Fruit fly (Drosophila melanogaster): Measurements from ENCODE around the gene mip130.

mip130 gene

dm6 chrX:1943337-1944244 is 35.6 kb downstream of the mip130 start (continued):
- peak; percentile 63 for TF ChIP-seq CG10274 (GFP tag; optimal IDR thresholded peaks at IDR 0.05)
- TF ChIP-seq CG17612 (GFP tag; IDR thresholded peaks at IDR 0.05), result 0 out of 2 replicates have a peak, but pooled peaks have one; percentile 17
- peak; percentile 32 for TF ChIP-seq trem (tag; optimal IDR thresholded peaks at IDR 0.05)
- TF ChIP-seq Deaf1 (tag; optimal IDR thresholded peaks at IDR 0.05), result peak; percentile 44
- TF ChIP-seq zf30C (GFP tag; optimal IDR thresholded peaks at IDR 0.05), result no peak
- peak; percentile 41 for TF ChIP-seq CG17568 (GFP tag; optimal IDR thresholded peaks at IDR 0.05)
- no peak for TF ChIP-seq rib (GFP tag; IDR thresholded peaks at IDR 0.05)
- TF ChIP-seq stc (GFP tag; IDR thresholded peaks at IDR 0.05), result peak; percentile 37; the same call in 1 of the 2 replicates
- TF ChIP-seq HHEX (GFP tag; optimal IDR thresholded peaks at IDR 0.05), result peak; percentile 49
- no peak for TF ChIP-seq CG13287 (GFP tag; IDR thresholded peaks at IDR 0.05; ENCODE audit: partially characterized antibody)
- no peak for TF ChIP-seq bigmax (GFP tag; optimal IDR thresholded peaks at IDR 0.05)
- peak; percentile 57 for TF ChIP-seq pho (GFP tag; optimal IDR thresholded peaks at IDR 0.05)
- no peak for TF ChIP-seq E2f2 (GFP tag; IDR thresholded peaks at IDR 0.05)
- TF ChIP-seq Ada2b (GFP tag; IDR thresholded peaks at IDR 0.05), result no peak
- TF ChIP-seq pita (GFP tag; optimal IDR thresholded peaks at IDR 0.05), result no peak
- TF ChIP-seq aop (GFP tag; IDR thresholded peaks at IDR 0.05), result no peak
- no peak for TF ChIP-seq repo (GFP tag; optimal IDR thresholded peaks at IDR 0.05)
- peak; percentile 27 for TF ChIP-seq sima (GFP tag; optimal IDR thresholded peaks at IDR 0.05)
- TF ChIP-seq esg (GFP tag; conservative IDR thresholded peaks at IDR 0.05), result peak; percentile 43
- TF ChIP-seq Usf (GFP tag; optimal IDR thresholded peaks at IDR 0.05), result peak; percentile 71
- no peak for TF ChIP-seq Hr39 (optimal IDR thresholded peaks at IDR 0.05)
- no peak for TF ChIP-seq her (GFP tag; optimal IDR thresholded peaks at IDR 0.05)
- peak; percentile 27 for TF ChIP-seq btn (GFP tag; optimal IDR thresholded peaks at IDR 0.05)

dm6 chrX:1944245-1945114 is 36.4 kb downstream of the mip130 start:
- TF ChIP-seq Ets97D (GFP tag; optimal IDR thresholded peaks at IDR 0.05) (no peak), Hr39 (optimal IDR thresholded peaks at IDR 0.05) (no peak), CG31365 (tag; optimal IDR thresholded peaks at IDR 0.05) (no peak), emc (GFP tag; optimal IDR thresholded peaks at IDR 0.05) (no peak), pzg (GFP tag; optimal IDR thresholded peaks at IDR 0.05) (no peak), nmo (GFP tag; optimal IDR thresholded peaks at IDR 0.05) (peak; percentile 14), CG2199 (GFP tag; IDR thresholded peaks at IDR 0.05) (no peak), CG12299 (tag; optimal IDR thresholded peaks at IDR 0.05) (peak; percentile 34), sima (GFP tag; optimal IDR thresholded peaks at IDR 0.05) (no peak), Six4 (GFP tag; optimal IDR thresholded peaks at IDR 0.05) (peak; percentile 16), HmgZ (tag; optimal IDR thresholded peaks at IDR 0.05) (no peak), fd3F (GFP tag; optimal IDR thresholded peaks at IDR 0.05) (no peak), Hmx (GFP tag; optimal IDR thresholded peaks at IDR 0.05) (no peak), CG8290 (GFP tag; optimal IDR thresholded peaks at IDR 0.05) (no peak), CG8290 (tag; optimal IDR thresholded peaks at IDR 0.05) (peak in 1 of 2 experiments; percentile 62), CG12236 (GFP tag; optimal IDR thresholded peaks at IDR 0.05) (no peak), unc-4 (GFP tag; IDR thresholded peaks at IDR 0.05; ENCODE audit: partially characterized antibody) (no peak), CG15269 (tag; optimal IDR thresholded peaks at IDR 0.05) (peak; percentile 38), dan (GFP tag; IDR thresholded peaks at IDR 0.05) (0 out of 2 replicates have a peak, but pooled peaks have one; percentile 7), vvl (GFP tag; IDR thresholded peaks at IDR 0.05) (peak; percentile 44; the same call in 1 of the 2 replicates), gro (GFP tag; optimal IDR thresholded peaks at IDR 0.05) (no peak), C15 (GFP tag; IDR thresholded peaks at IDR 0.05) (no peak), CG2678 (tag; optimal IDR thresholded peaks at IDR 0.05) (peak; percentile 60), BtbVII (GFP tag; optimal IDR thresholded peaks at IDR 0.05) (no peak), dysf (GFP tag; IDR thresholded peaks at IDR 0.05) (peak; percentile 57), ro (GFP tag; IDR thresholded peaks at IDR 0.05) (no peak), cas (GFP tag; IDR thresholded peaks at IDR 0.05) (no peak)
